Fruit fly (Drosophila melanogaster): Measurements from ENCODE around the gene CG43783.
A peak's percentile ranks its signal among the peaks of the same experiment; 100 is the strongest.

The CG43783 gene

DNA sequence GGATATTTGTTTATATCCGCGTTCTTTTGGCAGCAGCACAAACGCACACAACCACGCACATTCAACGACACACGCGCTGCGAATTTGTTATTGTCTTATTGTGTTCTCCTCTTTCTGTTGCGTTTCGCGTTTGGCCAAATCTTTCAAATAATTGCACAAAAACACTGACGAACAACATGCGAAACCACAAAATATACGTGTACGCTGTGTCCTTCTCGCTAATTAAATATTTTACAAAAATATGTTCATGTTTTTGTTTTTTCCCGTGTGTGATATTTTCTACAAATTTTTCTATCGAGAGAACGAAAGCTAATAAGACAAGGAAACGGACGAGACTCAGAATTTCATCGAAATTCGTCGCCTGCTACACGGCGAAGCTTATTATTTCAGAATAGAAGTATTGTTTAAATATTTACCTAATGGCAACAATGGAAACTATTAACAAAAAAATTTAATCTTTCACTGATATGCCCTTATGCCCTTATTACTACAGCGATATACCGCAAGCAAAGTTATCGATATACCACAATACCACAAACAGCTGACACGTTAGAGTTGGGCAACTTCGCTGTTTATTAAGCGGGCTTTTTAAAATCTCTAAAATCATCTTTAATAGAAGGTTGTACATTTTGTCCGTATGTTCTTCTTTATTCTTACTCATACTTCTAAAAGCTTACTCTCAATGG, at the start of gene CG43783, which contains the start of gene orb2:
TSS of gene CG43783 (minus strand) at position 311 of the 686 bp plus-strand sequence.
TSS of gene orb2 (minus strand) at position 502 of the 686 bp plus-strand sequence.
- TF ChIP-seq Dll (optimal IDR thresholded peaks at IDR 0.05): no peak
- no peak for TF ChIP-seq CG8478 (optimal IDR thresholded peaks at IDR 0.05)
- TF ChIP-seq usp (GFP tag; optimal IDR thresholded peaks at IDR 0.05): no peak
- TF ChIP-seq EcR (GFP tag; optimal IDR thresholded peaks at IDR 0.05): no peak
- no peak for TF ChIP-seq psq (optimal IDR thresholded peaks at IDR 0.05)
- no peak for TF ChIP-seq pan (optimal IDR thresholded peaks at IDR 0.05)

DNA sequence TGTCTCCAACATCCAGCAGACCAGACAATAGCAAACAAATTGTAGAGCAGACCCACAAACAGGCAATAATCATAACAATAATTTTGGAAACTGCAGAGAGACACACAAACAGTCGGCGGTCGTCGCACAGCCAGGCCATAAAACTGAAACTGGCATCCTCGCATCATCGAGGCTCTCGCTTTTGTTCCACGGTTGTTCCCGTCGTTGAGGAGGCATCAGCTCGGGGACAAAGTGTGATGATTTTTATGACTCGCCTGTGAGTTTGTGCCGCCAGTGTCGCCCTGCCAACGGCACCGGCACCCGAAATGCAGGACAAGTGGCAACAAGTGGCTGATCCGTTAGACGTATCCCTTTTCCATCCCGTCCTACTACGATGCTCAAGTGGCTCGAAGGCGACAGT, 49.3 kb upstream of the CG43783 start:
- TF ChIP-seq Dll (optimal IDR thresholded peaks at IDR 0.05) (no peak), psq (optimal IDR thresholded peaks at IDR 0.05) (no peak), EcR (GFP tag; optimal IDR thresholded peaks at IDR 0.05) (no peak), CG8478 (optimal IDR thresholded peaks at IDR 0.05) (no peak), pan (optimal IDR thresholded peaks at IDR 0.05) (no peak), usp (GFP tag; optimal IDR thresholded peaks at IDR 0.05) (no peak)

- TF ChIP-seq Dll (optimal IDR thresholded peaks at IDR 0.05) (no peak), pan (optimal IDR thresholded peaks at IDR 0.05) (no peak), CG8478 (optimal IDR thresholded peaks at IDR 0.05) (no peak), EcR (GFP tag; optimal IDR thresholded peaks at IDR 0.05) (no peak), psq (optimal IDR thresholded peaks at IDR 0.05) (no peak), usp (GFP tag; optimal IDR thresholded peaks at IDR 0.05) (no peak)
Observed at dm6 chr3L:9002527-9002926, 48.5 kb upstream of the CG43783 start.

DNA sequence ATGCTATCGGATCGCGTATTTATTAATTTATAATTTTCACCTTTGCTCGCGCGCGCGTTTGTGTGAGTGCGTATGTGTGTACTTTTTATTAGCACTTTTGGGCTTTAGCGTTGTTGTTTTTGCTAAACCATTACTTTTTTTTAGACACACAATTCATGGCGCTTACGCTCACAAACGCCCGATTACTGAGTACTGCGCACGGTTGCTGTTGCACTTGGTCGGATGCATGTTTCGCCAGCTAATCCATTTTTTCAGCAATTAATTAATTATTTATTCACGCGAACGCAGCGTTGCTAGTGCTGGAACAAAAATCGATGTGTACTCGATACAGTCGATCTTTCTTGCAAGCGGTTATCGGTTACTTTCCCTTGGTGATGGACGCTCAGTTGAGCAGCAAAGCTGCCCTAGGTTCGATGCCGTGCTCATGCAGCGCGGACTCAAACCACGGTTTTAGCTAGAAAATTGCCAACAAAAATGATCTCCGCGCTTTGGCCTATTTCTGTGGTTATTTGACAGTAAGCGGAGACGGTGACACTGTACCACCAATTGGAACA, 43.7 kb upstream of the CG43783 start, which contains the start of the genes smg and CG5087:
TSS of gene smg (minus strand) at position 304 of the 554 bp plus-strand sequence.
TSS of gene CG5087 (plus strand) at position 499 of the 554 bp plus-strand sequence.
- TF ChIP-seq Dll (optimal IDR thresholded peaks at IDR 0.05): no peak
- no peak for TF ChIP-seq pan (optimal IDR thresholded peaks at IDR 0.05)
- TF ChIP-seq EcR (GFP tag; optimal IDR thresholded peaks at IDR 0.05): no peak
- TF ChIP-seq psq (optimal IDR thresholded peaks at IDR 0.05): no peak
- TF ChIP-seq CG8478 (optimal IDR thresholded peaks at IDR 0.05): no peak
- TF ChIP-seq usp (GFP tag; optimal IDR thresholded peaks at IDR 0.05): no peak

DNA sequence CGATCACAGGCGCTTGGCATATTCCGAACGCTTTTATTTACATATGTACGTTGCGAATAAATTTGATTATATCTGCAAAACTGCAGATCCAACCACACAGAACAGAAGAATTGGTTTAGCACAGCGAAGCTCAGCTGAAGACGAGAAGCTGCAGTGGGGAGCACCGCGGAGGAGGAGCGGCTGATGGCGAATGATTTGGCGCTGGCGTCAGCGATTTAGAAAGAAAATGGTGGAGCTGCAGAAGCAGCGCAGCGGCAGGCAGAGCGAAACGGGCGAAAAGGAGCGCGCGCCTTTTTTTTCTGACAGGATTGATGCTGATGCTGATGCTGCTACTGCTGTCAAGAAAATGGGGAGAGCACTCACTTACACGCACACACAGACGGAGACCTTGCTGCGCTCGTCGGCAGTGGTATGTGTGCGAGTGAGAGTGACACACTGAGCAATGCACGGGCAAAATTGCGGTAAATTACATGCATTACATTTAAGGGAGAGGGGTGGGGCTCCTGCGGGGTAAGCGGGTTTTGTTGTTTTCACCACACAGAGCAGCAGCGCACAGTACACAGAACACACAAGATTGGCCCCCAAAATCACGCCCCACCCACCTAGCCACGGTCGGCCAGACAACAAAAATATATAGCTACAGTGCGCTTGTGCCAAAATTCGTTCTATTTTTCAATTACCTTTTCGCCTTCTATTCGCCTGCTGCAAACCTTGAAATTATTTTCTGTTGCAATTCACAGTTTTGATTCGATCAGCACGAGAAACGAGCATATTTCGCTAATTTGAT, 43.0 kb upstream of the CG43783 start:
- TF ChIP-seq EcR (GFP tag; optimal IDR thresholded peaks at IDR 0.05) (no peak), Dll (optimal IDR thresholded peaks at IDR 0.05) (peak; percentile 81)

- TF ChIP-seq usp (GFP tag; optimal IDR thresholded peaks at IDR 0.05) (no peak), psq (optimal IDR thresholded peaks at IDR 0.05) (no peak), EcR (GFP tag; optimal IDR thresholded peaks at IDR 0.05) (no peak), CG8478 (optimal IDR thresholded peaks at IDR 0.05) (no peak), Dll (optimal IDR thresholded peaks at IDR 0.05) (no peak), pan (optimal IDR thresholded peaks at IDR 0.05) (no peak)
Observed at dm6 chr3L:8996173-8996767, 42.2 kb upstream of the CG43783 start.

DNA sequence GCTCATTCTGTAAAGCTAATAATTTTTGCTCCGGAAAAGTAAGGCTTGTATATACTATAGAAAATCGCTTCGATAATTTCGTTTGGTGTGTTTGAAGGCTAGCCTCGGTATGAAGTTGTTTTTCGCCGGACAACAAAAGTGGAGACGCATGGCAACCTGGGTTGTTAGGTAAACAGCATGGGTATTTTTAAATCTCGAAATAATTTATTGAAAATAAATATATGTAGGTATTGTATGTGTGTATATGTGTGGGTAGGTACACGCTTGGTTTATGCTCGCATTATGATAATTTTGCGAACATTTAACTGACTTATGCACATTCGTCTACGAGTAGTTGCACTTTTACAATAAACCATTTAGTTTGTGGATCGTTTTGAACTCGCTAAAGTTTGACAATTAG, 36.1 kb upstream of the CG43783 start, which contains the start of gene CG5280:
TSS of gene CG5280 (minus strand) at position 101 of the 400 bp plus-strand sequence.
- TF ChIP-seq psq (optimal IDR thresholded peaks at IDR 0.05) (no peak), pan (optimal IDR thresholded peaks at IDR 0.05) (no peak), usp (GFP tag; optimal IDR thresholded peaks at IDR 0.05) (no peak), Dll (optimal IDR thresholded peaks at IDR 0.05) (no peak), EcR (GFP tag; optimal IDR thresholded peaks at IDR 0.05) (no peak), CG8478 (optimal IDR thresholded peaks at IDR 0.05) (no peak)

- TF ChIP-seq pan (optimal IDR thresholded peaks at IDR 0.05) (no peak), EcR (GFP tag; optimal IDR thresholded peaks at IDR 0.05) (no peak), Dll (optimal IDR thresholded peaks at IDR 0.05) (no peak), psq (optimal IDR thresholded peaks at IDR 0.05) (no peak), CG8478 (optimal IDR thresholded peaks at IDR 0.05) (no peak), usp (GFP tag; optimal IDR thresholded peaks at IDR 0.05) (no peak)
Observed at dm6 chr3L:8986582-8986981, 32.5 kb upstream of the CG43783 start, which contains the start of gene CG5068. TSS of gene CG5068 (plus strand) at chr3L:8986710.

DNA sequence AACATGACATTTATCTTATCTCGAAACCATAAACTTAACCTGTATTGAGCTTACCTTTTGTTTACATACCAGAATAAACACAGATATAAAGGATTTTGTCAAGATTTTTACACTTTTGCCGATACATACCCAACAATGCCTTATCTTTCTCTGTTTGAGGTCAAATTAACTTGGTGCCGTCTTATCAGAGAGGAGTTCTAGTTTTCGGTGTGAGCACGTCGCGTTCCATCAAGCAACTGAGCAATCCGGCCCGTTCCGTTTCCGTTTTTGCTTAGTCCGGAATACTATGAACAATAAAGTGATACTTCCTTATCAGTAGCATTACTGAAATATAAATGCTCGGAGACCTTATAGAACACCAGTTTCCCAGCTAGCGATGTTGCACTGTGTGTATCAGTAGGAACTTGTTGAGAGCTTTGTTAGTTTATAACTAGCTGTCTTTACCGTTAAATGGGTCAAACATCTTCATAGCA, 31.8 kb upstream of the CG43783 start, which contains the start of gene Galk:
TSS of gene Galk (minus strand) at position 244 of the 473 bp plus-strand sequence.
- no peak for TF ChIP-seq EcR (GFP tag; optimal IDR thresholded peaks at IDR 0.05)
- TF ChIP-seq psq (optimal IDR thresholded peaks at IDR 0.05): no peak
- TF ChIP-seq usp (GFP tag; optimal IDR thresholded peaks at IDR 0.05): no peak
- TF ChIP-seq Dll (optimal IDR thresholded peaks at IDR 0.05): no peak
- no peak for TF ChIP-seq CG8478 (optimal IDR thresholded peaks at IDR 0.05)
- no peak for TF ChIP-seq pan (optimal IDR thresholded peaks at IDR 0.05)

dm6 chr3L:8985132-8985847, 31.2 kb upstream of the CG43783 start:
- TF ChIP-seq pan (optimal IDR thresholded peaks at IDR 0.05): no peak
- TF ChIP-seq usp (GFP tag; optimal IDR thresholded peaks at IDR 0.05): no peak
- no peak for TF ChIP-seq CG8478 (optimal IDR thresholded peaks at IDR 0.05)
- no peak for TF ChIP-seq psq (optimal IDR thresholded peaks at IDR 0.05)
- TF ChIP-seq Dll (optimal IDR thresholded peaks at IDR 0.05): no peak
- no peak for TF ChIP-seq EcR (GFP tag; optimal IDR thresholded peaks at IDR 0.05)

dm6 chr3L:8982044-8982443, 28.0 kb upstream of the CG43783 start:
- no peak for TF ChIP-seq EcR (GFP tag; optimal IDR thresholded peaks at IDR 0.05)
- TF ChIP-seq usp (GFP tag; optimal IDR thresholded peaks at IDR 0.05): no peak
- no peak for TF ChIP-seq CG8478 (optimal IDR thresholded peaks at IDR 0.05)
- no peak for TF ChIP-seq psq (optimal IDR thresholded peaks at IDR 0.05)
- no peak for TF ChIP-seq Dll (optimal IDR thresholded peaks at IDR 0.05)
- TF ChIP-seq pan (optimal IDR thresholded peaks at IDR 0.05): no peak

All from whole organism.